Worm (Caenorhabditis elegans) whole organism, early embryonic: ENCODE data around the gene flp-24.

ENCODE experiments used
- ceh-13 ChIP-seq: fragments of 200-800 bp; sonication (Bioruptor generic); optimal IDR thresholded peaks from 2 replicates; lab custom pipeline; 2018; ENCODE audit warnings: mild to moderate bottlenecking, missing genetic modification characterization, missing compliant biosample characterization
- flt-1 ChIP-seq: fragments of 200-800 bp; sonication (Bioruptor generic); IDR thresholded peaks from 2 replicates; pipeline ENCODE4 v1.3.6; 2022; ENCODE audit warnings: missing genetic modification characterization, missing compliant biosample characterization
- hmbx-1 ChIP-seq: sonication (generic microtip); optimal IDR thresholded peaks from 2 replicates; lab custom pipeline; 2016; ENCODE audit warnings: mild to moderate bottlenecking, missing genetic modification characterization, missing compliant biosample characterization
- hmg-4 ChIP-seq: fragments of 200-800 bp; sonication (Bioruptor generic); optimal IDR thresholded peaks from 2 replicates; lab custom pipeline; 2018; ENCODE audit warnings: mild to moderate bottlenecking, missing genetic modification characterization, missing compliant biosample characterization
- hnd-1 ChIP-seq: sonication (generic microtip); optimal IDR thresholded peaks from 2 replicates; lab custom pipeline; 2016; ENCODE audit warnings: missing genetic modification characterization, missing compliant biosample characterization
- pes-1 ChIP-seq: fragments of 200-800 bp; sonication (Bioruptor generic); IDR thresholded peaks from 2 replicates; pipeline ENCODE4 v1.3.6; 2022; ENCODE audit warnings: missing genetic modification reagents, missing genetic modification characterization, missing compliant biosample characterization
- tbx-11 ChIP-seq: fragments of 200-800 bp; sonication (Bioruptor generic); IDR thresholded peaks from 2 replicates; pipeline ENCODE4 v1.3.6; 2022; ENCODE audit warnings: missing genetic modification characterization, missing compliant biosample characterization
- tra-4 ChIP-seq: sonication (generic microtip); optimal IDR thresholded peaks from 2 replicates; lab custom pipeline; 2017; ENCODE audit warnings: missing genetic modification characterization, missing compliant biosample characterization

Gene flp-24

ce11 chrIII:775443-775842 is 50.5 kb downstream of the flp-24 start:
- TF ChIP-seq tra-4 (no peak), tbx-11 (no peak), flt-1 (no peak), ceh-13 (no peak), hnd-1 (tag; lab: Kevin White, UChicago) (no peak), pes-1 (no peak), hmbx-1 (tag; lab: Kevin White, UChicago) (no peak), hmg-4 (no peak)
